Worm (Caenorhabditis elegans) whole organism, dauer: ENCODE measurements around the gene K10G6.5.

Source experiments
- unc-62 ChIP-seq: sonication (generic microtip); optimal IDR thresholded peaks from 2 replicates; lab custom pipeline; 2017; ENCODE audit warnings: missing biosample characterization, missing genetic modification reagents, missing genetic modification characterization

Gene K10G6.5

DNA sequence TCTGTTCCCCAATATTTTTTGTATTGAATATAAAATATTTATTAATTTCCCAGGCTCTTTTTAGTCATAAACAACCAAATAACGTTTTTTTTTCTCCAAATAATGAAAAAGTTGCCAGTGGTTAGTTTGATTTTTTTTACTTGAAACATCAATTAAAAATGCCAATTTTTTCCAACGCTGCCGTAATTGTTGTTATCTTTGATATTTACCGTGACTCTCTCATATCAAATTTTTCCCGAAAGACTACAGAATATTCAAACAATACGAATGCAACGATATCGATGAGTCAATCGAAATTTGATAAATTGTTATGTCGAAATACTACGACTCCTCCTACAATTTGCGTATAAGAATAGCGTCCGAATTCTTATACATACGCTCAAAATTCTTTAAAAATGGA is at the start of gene K10G6.5:
Gene K10G6.5 (plus strand): TSS at position 345 of the 400 bp plus-strand sequence.
- no peak for TF ChIP-seq unc-62 (GFP tag; lab: Kevin White, UChicago)

DNA sequence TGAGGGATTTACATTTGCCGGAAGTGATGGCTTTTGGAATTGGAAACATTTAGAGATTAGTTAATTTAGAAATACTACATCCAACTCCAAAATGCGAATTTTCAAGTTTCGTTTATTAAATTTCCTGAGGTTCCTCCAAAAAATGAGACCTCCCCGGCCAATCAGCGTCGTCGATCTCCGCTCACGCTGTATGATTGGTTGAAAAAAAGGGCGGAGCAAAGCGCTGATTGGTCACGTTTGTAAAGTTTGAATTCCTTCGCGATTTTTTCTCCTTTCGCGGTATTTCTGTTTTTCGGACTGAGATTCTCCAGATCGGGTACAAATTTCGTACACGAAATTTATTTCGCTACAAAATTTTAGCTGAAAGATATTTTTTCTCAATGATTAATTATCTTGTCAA is 39.6 kb upstream of the K10G6.5 start:
- no peak for TF ChIP-seq unc-62 (GFP tag; lab: Kevin White, UChicago)

DNA sequence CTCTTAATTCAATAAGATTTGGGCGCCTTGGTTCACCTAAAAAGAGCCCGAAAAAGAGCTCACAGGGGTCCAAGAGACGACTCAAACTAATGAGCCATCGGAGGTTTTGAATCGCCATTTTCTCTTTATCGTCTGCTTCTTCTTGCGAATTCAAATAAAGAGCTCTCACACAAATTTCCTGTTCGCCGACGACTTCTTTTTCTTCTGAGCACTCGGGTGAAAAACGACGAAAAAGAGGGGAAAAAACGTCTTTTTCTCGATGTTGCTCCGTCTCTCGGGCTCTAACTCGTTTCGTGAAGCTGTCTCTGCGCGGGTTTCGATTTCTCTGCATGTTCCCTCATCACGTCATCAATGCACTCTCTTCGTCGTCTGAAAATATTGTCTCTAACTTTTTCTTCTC is 38.5 kb upstream of the K10G6.5 start:
- TF ChIP-seq unc-62 (GFP tag; lab: Kevin White, UChicago): no peak

DNA sequence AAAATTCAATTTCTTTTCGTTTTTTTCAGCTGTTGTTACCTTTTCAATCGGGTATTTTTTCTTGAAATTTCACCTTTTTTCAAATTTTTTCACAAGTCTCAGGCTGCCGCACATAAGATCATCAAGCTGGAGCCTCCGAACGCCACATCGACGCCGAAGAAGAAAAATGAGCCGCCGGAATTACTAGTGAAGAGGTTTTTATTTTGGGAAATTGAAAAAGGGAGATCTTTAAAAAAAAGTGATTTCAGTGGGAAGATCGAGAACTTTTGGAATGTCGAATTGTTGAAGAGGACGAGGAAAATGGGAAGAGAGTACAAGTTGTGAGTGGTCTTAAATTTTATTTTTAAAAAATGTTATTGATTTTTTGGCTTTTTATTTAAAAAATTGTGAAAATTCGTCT is 37.0 kb upstream of the K10G6.5 start, which contains the start of gene sea-2:
Gene sea-2 (plus strand): TSS at position 301 of the 400 bp plus-strand sequence.
- no peak for TF ChIP-seq unc-62 (GFP tag; lab: Kevin White, UChicago)

DNA sequence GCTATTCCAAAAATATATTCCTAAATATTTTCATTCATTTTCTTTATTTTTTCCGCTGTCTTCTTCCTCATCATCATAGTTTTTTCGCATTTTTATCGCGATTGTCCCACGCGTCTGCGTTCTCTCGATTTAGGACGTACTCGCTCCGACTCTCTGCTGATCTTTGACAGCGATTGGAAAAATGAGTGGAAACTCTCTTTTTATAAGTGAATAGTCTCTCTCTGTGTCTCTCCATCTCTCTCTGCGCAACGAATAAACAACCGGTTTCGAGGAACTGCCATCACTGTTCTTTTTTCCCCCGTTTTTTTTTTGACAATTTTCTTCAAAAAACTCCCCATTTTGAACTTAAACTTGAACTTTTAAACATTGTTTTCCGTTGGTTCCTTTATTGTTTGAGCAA is 35.7 kb upstream of the K10G6.5 start:
- no peak for TF ChIP-seq unc-62 (GFP tag; lab: Kevin White, UChicago)

DNA sequence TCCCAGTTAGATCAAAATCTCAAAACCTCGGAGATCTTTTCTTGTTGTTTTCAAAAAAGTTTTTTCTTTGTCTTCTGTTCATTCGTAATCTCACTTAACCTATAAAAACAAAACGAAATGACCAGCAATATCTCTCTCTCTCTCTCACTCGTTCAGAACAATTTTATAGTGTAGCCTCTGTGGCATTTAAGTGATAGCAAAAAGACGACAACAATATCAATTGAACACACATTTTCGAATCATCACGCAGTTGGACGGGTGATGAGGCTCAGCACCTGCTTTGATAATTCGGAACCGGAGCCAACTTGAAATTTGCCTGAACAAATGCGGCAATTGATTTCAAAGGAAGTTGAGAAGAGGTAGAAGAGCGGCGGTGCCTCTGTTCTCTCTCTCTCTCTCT is 34.7 kb upstream of the K10G6.5 start:
- no peak for TF ChIP-seq unc-62 (GFP tag; lab: Kevin White, UChicago)

DNA sequence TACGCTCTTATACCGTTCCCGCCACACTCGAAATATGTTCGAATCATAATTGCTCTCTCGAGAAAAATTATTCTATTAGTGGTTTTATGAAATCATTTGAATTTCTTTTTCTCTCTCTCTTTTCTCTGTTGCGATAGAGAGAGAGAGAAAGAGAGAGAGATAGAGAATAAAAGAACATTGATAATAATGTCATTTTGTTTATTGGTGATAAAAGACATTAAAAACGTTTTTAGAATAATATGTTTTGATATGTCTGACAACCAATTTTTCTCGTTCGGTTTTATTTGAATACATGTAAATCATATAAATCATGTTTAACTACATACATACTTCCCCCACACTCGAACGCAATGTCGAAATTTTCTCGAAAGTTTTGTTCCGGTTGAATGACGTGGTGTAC is 34.1 kb upstream of the K10G6.5 start:
- no peak for TF ChIP-seq unc-62 (GFP tag; lab: Kevin White, UChicago)

DNA sequence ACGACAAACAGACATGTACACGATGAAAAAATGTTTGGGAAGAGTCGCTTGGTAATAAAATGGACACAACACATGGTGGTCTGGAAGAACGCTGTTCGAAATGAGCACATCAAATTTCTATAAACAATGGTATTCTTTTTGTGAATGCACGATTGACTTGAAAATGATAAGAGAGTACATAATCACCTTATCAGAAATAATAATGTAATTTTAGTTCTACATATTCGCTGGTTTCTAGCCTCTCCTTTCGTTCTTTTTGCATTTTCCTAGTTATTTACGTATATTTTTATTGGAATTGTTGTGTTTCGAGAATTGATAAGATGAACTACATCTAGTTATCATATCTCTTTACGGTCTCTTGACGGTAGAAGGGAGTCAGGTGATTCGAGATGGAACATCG is 33.0 kb upstream of the K10G6.5 start:
- TF ChIP-seq unc-62 (GFP tag; lab: Kevin White, UChicago): no peak

DNA sequence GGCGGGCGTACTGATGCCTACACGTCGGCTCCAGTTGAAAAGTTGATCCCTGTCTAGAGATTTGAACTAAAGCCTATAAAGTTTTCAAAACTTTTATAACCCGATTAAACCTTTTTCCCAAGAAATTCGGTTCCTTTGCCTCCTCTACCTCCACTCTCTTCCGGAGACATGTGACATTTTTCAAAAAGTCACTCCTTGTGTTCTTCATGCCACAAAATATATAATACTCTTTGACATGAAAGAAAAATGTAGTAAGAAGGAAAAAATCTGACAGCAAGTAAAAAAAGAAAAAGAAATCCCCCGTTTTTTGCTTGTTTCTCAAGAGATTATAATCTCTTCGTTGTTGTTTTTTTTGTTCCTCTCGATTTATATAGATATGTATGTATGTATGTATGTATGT is 32.2 kb upstream of the K10G6.5 start:
- no peak for TF ChIP-seq unc-62 (GFP tag; lab: Kevin White, UChicago)

DNA sequence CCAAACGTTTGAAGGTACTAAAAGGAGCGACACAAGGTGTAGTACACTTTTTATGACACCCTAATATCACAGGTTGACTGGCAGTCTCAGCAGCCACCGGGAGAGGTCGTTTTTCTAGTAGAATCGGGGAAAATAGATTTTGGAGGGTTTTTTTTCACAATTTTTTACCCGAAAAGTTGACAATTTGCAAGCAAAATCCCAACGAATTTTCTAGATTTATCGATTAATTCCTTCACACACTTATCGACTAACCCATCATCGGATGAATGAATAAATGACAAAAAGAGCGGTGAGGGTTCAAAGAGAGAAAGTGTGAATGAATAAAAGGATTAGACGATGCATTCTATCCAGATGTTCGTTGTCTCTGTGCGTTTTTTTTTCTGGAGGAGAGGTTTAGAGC is 31.1 kb upstream of the K10G6.5 start:
- no peak for TF ChIP-seq unc-62 (GFP tag; lab: Kevin White, UChicago)

DNA sequence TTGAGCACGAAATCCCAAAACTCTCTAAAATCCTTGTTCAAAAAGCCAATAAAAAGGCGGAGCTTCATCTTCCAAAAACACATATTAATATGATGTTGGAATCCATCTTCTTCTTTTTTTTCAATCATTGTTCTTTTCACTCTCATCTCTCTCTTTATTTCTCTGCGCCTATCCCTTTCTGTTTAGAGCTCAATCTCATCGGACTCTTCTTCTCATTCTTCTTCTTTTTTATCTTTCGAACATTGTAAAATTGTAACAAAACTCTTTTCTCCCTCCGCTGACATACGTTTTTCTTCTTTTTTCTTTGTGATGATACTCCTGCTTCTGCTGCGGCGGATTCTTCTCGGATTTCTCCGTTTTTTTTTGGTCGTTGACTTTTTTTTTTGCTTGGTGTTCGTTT is 30.3 kb upstream of the K10G6.5 start:
- no peak for TF ChIP-seq unc-62 (GFP tag; lab: Kevin White, UChicago)

DNA sequence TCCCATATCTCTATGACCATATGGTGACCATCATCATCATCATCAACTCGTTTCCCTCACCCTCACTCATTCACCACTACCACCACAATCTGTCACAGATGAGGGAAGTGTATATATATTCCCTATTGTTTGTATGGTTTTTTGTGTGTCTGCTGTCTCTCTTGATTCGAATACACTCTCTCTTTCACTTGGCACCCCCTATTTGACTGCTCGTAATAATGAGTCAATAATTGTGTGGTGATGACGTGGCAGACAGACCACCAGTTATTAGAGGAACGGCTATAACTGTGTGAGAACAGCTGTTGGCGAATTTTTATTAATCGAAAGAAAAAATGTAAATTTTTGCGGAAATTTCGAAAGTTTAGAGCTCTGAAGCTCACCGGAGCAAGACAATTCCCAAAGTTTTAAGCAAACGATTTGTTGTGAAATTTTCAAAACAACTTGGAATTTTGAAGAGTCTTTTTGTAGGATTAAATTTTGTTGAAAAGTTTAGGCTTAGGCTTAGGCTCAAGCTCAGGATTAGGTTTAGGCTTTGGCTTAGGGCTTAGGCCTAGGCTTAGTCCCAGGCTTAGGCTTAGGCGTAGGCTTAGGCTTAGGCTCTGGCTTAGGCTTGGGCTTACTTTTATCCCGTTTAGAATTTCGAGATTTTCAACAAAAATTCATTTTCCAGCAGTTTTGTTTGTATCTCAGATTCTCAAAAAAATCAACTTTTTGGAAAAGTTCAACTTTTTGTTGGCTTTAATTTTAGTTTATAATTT is 29.4 kb upstream of the K10G6.5 start:
- no peak for TF ChIP-seq unc-62 (GFP tag; lab: Kevin White, UChicago)

DNA sequence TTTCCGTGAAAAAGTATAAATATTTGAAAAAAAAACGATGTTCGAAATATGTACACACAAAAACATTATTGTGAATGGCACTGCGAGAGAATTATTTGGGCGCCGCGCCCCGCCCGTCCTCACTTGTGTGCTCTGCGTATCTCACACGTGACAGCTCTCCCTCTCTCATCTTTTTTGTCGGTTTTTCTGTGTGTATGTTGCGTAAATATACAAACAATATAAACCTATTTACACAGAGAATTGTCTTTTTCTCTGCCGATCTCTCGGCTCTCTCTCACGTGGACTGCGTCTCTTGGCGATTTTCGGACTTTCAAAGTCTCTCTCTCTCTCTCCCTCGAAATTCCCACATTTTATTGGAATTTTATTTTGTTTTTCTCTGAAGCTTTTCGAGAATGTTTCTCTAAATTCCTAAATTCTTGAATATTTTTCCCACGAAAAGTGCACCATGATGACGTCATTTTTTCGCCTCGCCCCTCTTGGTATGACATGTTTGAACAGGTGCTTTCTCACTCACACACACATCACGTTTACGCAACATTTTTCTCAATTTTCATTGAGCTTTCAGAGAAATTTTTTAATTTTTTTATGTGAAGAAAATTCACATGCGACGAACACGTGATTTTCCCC is 28.3 kb upstream of the K10G6.5 start:
- TF ChIP-seq unc-62 (GFP tag; lab: Kevin White, UChicago): no peak

DNA sequence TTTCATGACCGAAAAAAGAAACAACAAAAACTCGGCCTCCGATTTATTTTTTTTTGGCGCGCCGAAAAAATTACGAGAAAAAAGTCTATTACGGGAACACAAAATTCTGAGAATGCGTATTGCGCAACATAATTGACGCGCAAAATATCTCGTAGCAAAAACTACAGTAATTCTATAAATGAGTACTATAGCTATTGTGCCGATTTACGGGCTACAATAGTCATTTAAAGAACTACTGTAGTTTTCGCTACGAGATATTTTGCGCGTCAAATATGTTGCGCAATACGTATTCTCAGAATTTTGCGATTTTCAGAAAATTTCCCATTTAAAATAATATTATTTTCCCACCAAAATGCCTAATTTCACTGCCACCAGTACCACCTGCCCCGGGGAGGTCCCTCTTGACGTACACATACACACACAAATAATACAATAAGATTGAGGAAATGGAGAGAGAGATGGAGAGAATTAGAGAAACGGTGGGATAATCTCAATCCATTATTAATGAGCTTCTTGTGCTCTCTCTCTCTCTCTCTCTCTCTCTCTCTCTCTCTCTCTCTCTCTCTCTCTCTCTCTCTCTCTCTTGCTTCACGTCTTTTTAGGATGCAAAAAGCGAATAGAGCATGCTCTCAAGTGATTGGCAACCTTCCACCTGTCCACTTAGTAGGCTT is 27.5 kb upstream of the K10G6.5 start:
- TF ChIP-seq unc-62 (GFP tag; lab: Kevin White, UChicago): no peak

DNA sequence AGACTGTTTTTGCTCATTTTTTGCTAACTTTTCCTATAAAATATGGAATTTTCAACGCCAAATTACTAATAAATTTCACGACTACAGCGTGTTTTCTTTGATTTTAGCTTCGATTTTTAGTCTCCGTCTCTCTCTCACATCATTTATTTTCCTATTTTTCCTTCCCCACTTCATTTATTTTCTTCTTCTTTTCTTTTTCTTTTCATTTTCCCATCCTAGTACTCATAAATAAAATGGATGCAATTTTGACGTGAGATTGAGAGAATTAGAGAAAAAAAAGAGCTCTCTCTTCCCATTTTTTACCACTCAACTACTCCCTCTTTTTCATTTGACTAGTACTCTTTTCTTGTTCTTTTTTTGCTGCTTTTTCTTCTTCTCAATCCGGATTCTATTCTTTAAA is 26.8 kb upstream of the K10G6.5 start:
- TF ChIP-seq unc-62 (GFP tag; lab: Kevin White, UChicago): no peak

DNA sequence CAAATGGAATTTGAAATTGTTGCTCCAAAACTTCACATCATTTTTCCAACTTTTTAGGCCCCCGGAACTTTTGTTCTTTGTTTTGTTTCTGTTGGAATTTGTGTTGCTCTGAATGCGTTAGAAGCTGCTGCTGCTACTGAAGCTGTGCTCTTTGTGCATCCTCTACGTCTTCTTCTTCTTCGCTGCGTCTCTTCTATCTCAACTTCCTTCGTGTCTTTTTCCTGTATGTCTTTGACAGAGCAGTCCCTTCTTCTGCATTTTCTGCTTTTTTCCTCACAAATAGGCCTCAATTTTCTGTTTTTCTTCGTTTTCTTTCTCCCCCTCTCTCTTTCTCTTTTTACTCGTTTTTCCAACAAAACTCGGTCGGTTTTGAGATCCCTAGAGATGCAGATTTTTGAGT is 25.8 kb upstream of the K10G6.5 start:
- TF ChIP-seq unc-62 (GFP tag; lab: Kevin White, UChicago): no peak
